Worm (Caenorhabditis elegans): Measurements from ENCODE around the gene T13H5.1.
A peak's percentile ranks its signal among the peaks of the same experiment; 100 is the strongest.

T13H5.1 gene

DNA sequence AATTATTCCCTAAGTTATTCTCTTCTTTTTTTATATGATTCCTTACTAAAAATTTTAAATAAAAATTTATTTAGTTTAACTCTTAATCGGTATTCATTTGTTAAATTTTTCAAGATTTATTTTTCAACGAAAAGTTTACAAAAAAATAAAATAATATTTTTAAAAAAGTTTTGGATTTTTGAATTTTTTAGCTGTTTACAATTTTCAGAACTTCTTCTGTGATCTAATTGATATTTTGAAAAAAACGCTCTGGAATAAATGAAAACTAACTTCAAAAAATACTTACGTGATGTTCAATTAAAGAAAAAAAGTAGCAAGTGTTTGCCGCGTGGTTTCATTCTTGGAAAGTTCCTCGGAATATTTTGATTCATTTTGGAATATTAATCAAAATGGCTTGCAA, 36.5 kb upstream of the T13H5.1 start, which contains the start of gene decr-1.2:
Gene decr-1.2, plus strand, starts transcription at position 301 of the 400 bp plus-strand sequence.
- TF ChIP-seq lin-15B (tag; optimal IDR thresholded peaks at IDR 0.05) (no peak), elt-2 (tag; optimal IDR thresholded peaks at IDR 0.05) (no peak), nhr-76 (tag; optimal IDR thresholded peaks at IDR 0.05) (no peak), ztf-11 (tag; optimal IDR thresholded peaks at IDR 0.05) (no peak), egl-27 (tag; optimal IDR thresholded peaks at IDR 0.05) (no peak), mml-1 (tag; optimal IDR thresholded peaks at IDR 0.05) (no peak), jun-1 (tag; optimal IDR thresholded peaks at IDR 0.05) (no peak), nhr-77 (tag; optimal IDR thresholded peaks at IDR 0.05) (no peak), ceh-82 (tag; optimal IDR thresholded peaks at IDR 0.05) (no peak), fos-1 (tag; optimal IDR thresholded peaks at IDR 0.05) (no peak), elt-3 (tag; optimal IDR thresholded peaks at IDR 0.05) (no peak), ceh-9 (tag; optimal IDR thresholded peaks at IDR 0.05) (no peak), snpc-4 (tag; optimal IDR thresholded peaks at IDR 0.05) (no peak), fkh-10 (GFP tag; optimal IDR thresholded peaks at IDR 0.05) (no peak), pha-4 (tag; optimal IDR thresholded peaks at IDR 0.05) (no peak)

DNA sequence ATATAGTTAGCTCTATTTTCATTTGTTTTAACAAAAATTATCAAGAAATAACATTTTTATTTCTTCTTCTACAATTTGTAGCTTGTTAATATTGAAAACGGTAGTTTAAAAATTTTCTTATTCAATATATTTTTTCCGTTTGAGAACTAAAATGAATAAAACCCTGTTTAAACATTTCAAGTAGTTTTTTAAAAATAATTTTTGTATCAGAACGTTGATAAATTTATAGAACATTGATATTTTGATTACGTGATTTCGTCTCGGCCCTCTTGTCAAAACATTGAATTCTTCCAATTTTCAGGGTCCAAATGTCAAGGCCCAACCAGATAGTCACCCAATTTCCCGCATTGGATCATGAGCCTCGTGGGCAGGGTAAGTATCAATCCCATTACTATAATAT, 31.6 kb upstream of the T13H5.1 start, which contains the start of gene pqn-73:
Gene pqn-73, plus strand, starts transcription at position 301 of the 400 bp plus-strand sequence.
- no peak for TF ChIP-seq nhr-11 (tag; optimal IDR thresholded peaks at IDR 0.05)
- no peak for TF ChIP-seq nhr-43 (tag; optimal IDR thresholded peaks at IDR 0.05; ENCODE audit: poor library complexity, severe bottlenecking)
- no peak for TF ChIP-seq tbx-2 (tag; optimal IDR thresholded peaks at IDR 0.05)
- TF ChIP-seq snpc-4 (tag; optimal IDR thresholded peaks at IDR 0.05), result no peak
- no peak for TF ChIP-seq ceh-28 (tag; optimal IDR thresholded peaks at IDR 0.05)
- TF ChIP-seq fos-1 (tag; optimal IDR thresholded peaks at IDR 0.05), result no peak
- no peak for TF ChIP-seq ztf-4 (tag; optimal IDR thresholded peaks at IDR 0.05)
- no peak for TF ChIP-seq eor-1 (tag; optimal IDR thresholded peaks at IDR 0.05)
- no peak for TF ChIP-seq lin-15B (tag; optimal IDR thresholded peaks at IDR 0.05)
- no peak for TF ChIP-seq aly-2 (tag; optimal IDR thresholded peaks at IDR 0.05)
- TF ChIP-seq hmg-11 (tag; optimal IDR thresholded peaks at IDR 0.05), result no peak
- TF ChIP-seq nhr-25 (tag; optimal IDR thresholded peaks at IDR 0.05), result no peak
- TF ChIP-seq ztf-11 (tag; optimal IDR thresholded peaks at IDR 0.05), result no peak
- no peak for TF ChIP-seq R02D3.7 (tag; optimal IDR thresholded peaks at IDR 0.05)
- TF ChIP-seq pha-4 (tag; optimal IDR thresholded peaks at IDR 0.05), result no peak
- no peak for TF ChIP-seq elt-2 (tag; optimal IDR thresholded peaks at IDR 0.05)
- TF ChIP-seq elt-3 (tag; optimal IDR thresholded peaks at IDR 0.05), result no peak
- no peak for TF ChIP-seq ceh-9 (tag; optimal IDR thresholded peaks at IDR 0.05)
- no peak for TF ChIP-seq nhr-237 (tag; optimal IDR thresholded peaks at IDR 0.05)
- no peak for TF ChIP-seq jun-1 (tag; optimal IDR thresholded peaks at IDR 0.05)

DNA sequence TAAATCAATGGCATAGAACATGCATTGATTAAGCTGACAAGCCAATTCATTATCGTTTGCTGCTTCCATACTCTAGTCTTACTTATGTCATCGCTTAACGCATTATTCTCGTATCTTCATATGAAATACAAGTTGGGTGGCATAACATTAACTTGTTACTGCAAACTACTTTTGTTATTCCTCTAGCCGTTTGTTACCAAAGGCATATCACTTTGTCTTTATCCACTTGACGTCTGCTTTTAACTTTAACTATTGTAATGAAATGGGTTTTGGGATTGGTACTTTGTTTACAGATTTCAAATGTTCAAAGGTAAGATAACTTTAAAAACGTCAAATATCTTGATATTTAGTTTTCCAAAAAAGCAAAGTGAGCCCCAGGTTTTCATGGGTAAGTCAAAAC, 27.2 kb upstream of the T13H5.1 start, which contains the start of gene W01C9.2:
Gene W01C9.2, plus strand, starts transcription at position 301 of the 400 bp plus-strand sequence.
- TF ChIP-seq ztf-4 (tag; optimal IDR thresholded peaks at IDR 0.05) (no peak), jun-1 (tag; optimal IDR thresholded peaks at IDR 0.05) (no peak), sea-2 (GFP tag; optimal IDR thresholded peaks at IDR 0.05) (no peak), zag-1 (tag; optimal IDR thresholded peaks at IDR 0.05) (no peak), ztf-11 (tag; optimal IDR thresholded peaks at IDR 0.05) (no peak), lin-15B (tag; optimal IDR thresholded peaks at IDR 0.05) (no peak), pqm-1 (tag; optimal IDR thresholded peaks at IDR 0.05) (no peak), nhr-77 (tag; optimal IDR thresholded peaks at IDR 0.05) (no peak), fos-1 (tag; optimal IDR thresholded peaks at IDR 0.05) (no peak), skn-1 (tag; optimal IDR thresholded peaks at IDR 0.05) (no peak), elt-2 (tag; optimal IDR thresholded peaks at IDR 0.05) (no peak), tbx-2 (tag; optimal IDR thresholded peaks at IDR 0.05) (no peak)

DNA sequence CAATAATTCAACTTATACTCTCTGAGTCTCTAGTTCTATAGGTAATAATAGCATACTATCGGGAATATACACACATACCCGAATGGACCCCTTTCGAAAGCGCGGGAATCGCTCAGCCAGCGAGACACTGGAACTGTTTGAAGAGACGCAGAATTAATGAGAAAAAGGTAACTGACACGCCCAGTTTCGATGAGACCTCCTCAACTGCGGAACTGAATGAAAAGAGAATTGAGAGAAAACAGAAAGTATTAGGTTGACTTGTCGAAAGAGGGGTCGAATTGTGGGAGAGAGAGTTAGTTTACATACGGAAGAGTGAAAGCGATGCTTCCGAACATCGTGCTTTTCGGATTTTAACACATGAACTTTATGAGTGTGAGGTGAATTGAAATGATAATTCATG, 23.2 kb upstream of the T13H5.1 start:
- TF ChIP-seq nfya-1 (tag; optimal IDR thresholded peaks at IDR 0.05; ENCODE audit: insufficient read depth) (no peak), ztf-4 (tag; optimal IDR thresholded peaks at IDR 0.05) (no peak), nhr-28 (tag; optimal IDR thresholded peaks at IDR 0.05) (no peak), aly-2 (tag; optimal IDR thresholded peaks at IDR 0.05) (no peak), nhr-25 (tag; optimal IDR thresholded peaks at IDR 0.05) (peak; percentile 49), ceh-16 (tag; optimal IDR thresholded peaks at IDR 0.05) (no peak), tbx-2 (tag; optimal IDR thresholded peaks at IDR 0.05) (no peak), nhr-23 (tag; optimal IDR thresholded peaks at IDR 0.05) (peak; percentile 39), fkh-2 (tag; optimal IDR thresholded peaks at IDR 0.05) (no peak), ceh-28 (tag; optimal IDR thresholded peaks at IDR 0.05) (no peak), unc-62 (GFP tag; optimal IDR thresholded peaks at IDR 0.05) (no peak), zag-1 (tag; optimal IDR thresholded peaks at IDR 0.05) (no peak), fos-1 (tag; optimal IDR thresholded peaks at IDR 0.05) (no peak), elt-1 (tag; optimal IDR thresholded peaks at IDR 0.05) (no peak), pha-4 (tag; optimal IDR thresholded peaks at IDR 0.05) (peak; percentile 20), fkh-10 (GFP tag; optimal IDR thresholded peaks at IDR 0.05) (no peak)
